Fruit fly (Drosophila melanogaster) whole organism, embryonic: Measurements from ENCODE around the gene Nup358.
A peak's percentile ranks its signal among the peaks of the same experiment; 100 is the strongest.

Experiments
- ATbp ChIP-seq: fragments of 200-800 bp; sonication (Bioruptor generic); optimal IDR thresholded peaks from 2 replicates; lab custom pipeline; 2017; ENCODE audit warnings: missing biosample characterization, mild to moderate bottlenecking, missing genetic modification characterization, missing genetic modification reagents
- Awh ChIP-seq: fragments of 200-800 bp; sonication (Bioruptor generic); IDR thresholded peaks from 2 replicates; pipeline ENCODE4, ENCODE4 v1.3.6; 2022; ENCODE audit warnings: missing biosample characterization, missing genetic modification characterization
- CG1024 ChIP-seq: fragments of 200-800 bp; sonication (Bioruptor generic); IDR thresholded peaks from 2 replicates; pipeline ENCODE4 v1.3.6; 2022; ENCODE audit warnings: missing biosample characterization, missing genetic modification characterization
- CG10321 ChIP-seq: fragments of 200-800 bp; sonication (Bioruptor generic); IDR thresholded peaks from 2 replicates; pipeline ENCODE4 v1.3.6; 2022; ENCODE audit warnings: missing biosample characterization, missing genetic modification characterization
- CG10366 ChIP-seq: fragments of 200-800 bp; sonication (Bioruptor generic); IDR thresholded peaks from 2 replicates; pipeline ENCODE4 v1.3.6; 2022; ENCODE audit warnings: missing biosample characterization, missing genetic modification characterization
- CG10431 ChIP-seq: fragments of 200-800 bp; sonication (Bioruptor generic); optimal IDR thresholded peaks from 3 replicates; lab custom pipeline; 2018; ENCODE audit warnings: missing biosample characterization, mild to moderate bottlenecking, missing genetic modification characterization
- CG11247 ChIP-seq: fragments of 200-800 bp; sonication (Bioruptor generic); IDR thresholded peaks from 2 replicates; pipeline ENCODE4 v1.3.6; 2022; ENCODE audit warnings: missing biosample characterization, missing genetic modification characterization
- CG11560 ChIP-seq: fragments of 200-800 bp; sonication (Bioruptor generic); IDR thresholded peaks from 3 replicates; pipeline ENCODE4 v1.3.6; 2022; ENCODE audit warnings: missing biosample characterization, missing genetic modification characterization
- CG14441 ChIP-seq: fragments of 200-800 bp; sonication (Bioruptor generic); IDR thresholded peaks from 2 replicates; pipeline ENCODE4 v1.3.6; 2022; ENCODE audit warnings: missing biosample characterization, missing genetic modification characterization
- CG14860 ChIP-seq: fragments of 200-800 bp; sonication (Bioruptor generic); IDR thresholded peaks from 3 replicates; pipeline ENCODE4 v1.3.6; 2022; ENCODE audit warnings: missing biosample characterization, missing genetic modification characterization; ENCODE audit not compliant: partially characterized antibody
- CG17612 ChIP-seq: fragments of 200-800 bp; sonication (Bioruptor generic); IDR thresholded peaks from 2 replicates; pipeline ENCODE4 v1.3.6; 2022; ENCODE audit warnings: missing biosample characterization, missing genetic modification characterization
- CG2889 ChIP-seq: fragments of 200-800 bp; sonication (Bioruptor generic); IDR thresholded peaks from 3 replicates; pipeline ENCODE4 v1.3.6; 2022; ENCODE audit warnings: missing biosample characterization, missing genetic modification characterization
- CG32767 ChIP-seq: fragments of 200-800 bp; sonication (Bioruptor generic); IDR thresholded peaks from 2 replicates; pipeline ENCODE4 v1.3.6; 2022; ENCODE audit warnings: missing biosample characterization, missing genetic modification characterization
- CG3995 ChIP-seq: fragments of 200-800 bp; sonication (Bioruptor generic); optimal IDR thresholded peaks from 3 replicates; lab custom pipeline; 2016; ENCODE audit warnings: missing biosample characterization, missing genetic modification characterization
- CG6683 ChIP-seq: fragments of 200-800 bp; sonication (Bioruptor generic); optimal IDR thresholded peaks from 2 replicates; lab custom pipeline; 2017; ENCODE audit warnings: missing biosample characterization, mild to moderate bottlenecking, missing genetic modification characterization, missing genetic modification reagents
- CG6791 ChIP-seq: fragments of 200-800 bp; sonication (Bioruptor generic); IDR thresholded peaks from 3 replicates; pipeline ENCODE4 v1.3.6; 2022; ENCODE audit warnings: missing biosample characterization, missing genetic modification characterization; ENCODE audit not compliant: partially characterized antibody
- CG7839 ChIP-seq: fragments of 200-800 bp; sonication (Bioruptor generic); optimal IDR thresholded peaks from 3 replicates; lab custom pipeline; 2018; ENCODE audit warnings: missing biosample characterization, mild to moderate bottlenecking, missing genetic modification characterization, moderate library complexity
- CG8944 ChIP-seq: fragments of 200-800 bp; sonication (Bioruptor generic); optimal IDR thresholded peaks from 3 replicates; lab custom pipeline; 2016; ENCODE audit warnings: missing biosample characterization, missing genetic modification characterization
- CG9797 ChIP-seq: fragments of 200-800 bp; sonication (Bioruptor generic); optimal IDR thresholded peaks from 3 replicates; lab custom pipeline; 2018; ENCODE audit warnings: missing biosample characterization, mild to moderate bottlenecking, missing genetic modification characterization
- Chrac-16 ChIP-seq: fragments of 200-800 bp; sonication (Bioruptor generic); optimal IDR thresholded peaks from 3 replicates; lab custom pipeline; 2016; ENCODE audit warnings: missing biosample characterization, missing genetic modification characterization
- E2f2 ChIP-seq: fragments of 200-800 bp; sonication (Bioruptor generic); IDR thresholded peaks from 2 replicates; pipeline ENCODE4 v1.3.6; 2022; ENCODE audit warnings: missing biosample characterization, missing genetic modification characterization
- ERR ChIP-seq: fragments of 200-800 bp; sonication (Bioruptor generic); optimal IDR thresholded peaks from 2 replicates; lab custom pipeline; 2016; ENCODE audit warnings: missing biosample characterization, missing genetic modification characterization
- HmgD ChIP-seq: fragments of 200-800 bp; sonication (Bioruptor generic); optimal IDR thresholded peaks from 3 replicates; lab custom pipeline; 2016; ENCODE audit warnings: missing biosample characterization, missing genetic modification characterization
- MESR4 ChIP-seq: fragments of 200-800 bp; sonication (Bioruptor generic); optimal IDR thresholded peaks from 2 replicates; lab custom pipeline; 2018; ENCODE audit warnings: missing biosample characterization, mild to moderate bottlenecking, missing genetic modification characterization, moderate library complexity
- MTF-1 ChIP-seq: fragments of 200-800 bp; sonication (Bioruptor generic); optimal IDR thresholded peaks from 2 replicates; lab custom pipeline; 2018; ENCODE audit warnings: missing biosample characterization, mild to moderate bottlenecking, missing genetic modification characterization, borderline replicate concordance
- Nf-YA ChIP-seq: fragments of 200-800 bp; sonication (Bioruptor generic); IDR thresholded peaks from 2 replicates; pipeline ENCODE4 v1.3.6; 2022; ENCODE audit warnings: missing biosample characterization, missing genetic modification characterization
- NfI ChIP-seq: fragments of 200-800 bp; sonication (Bioruptor generic); optimal IDR thresholded peaks from 3 replicates; lab custom pipeline; 2018; ENCODE audit warnings: missing biosample characterization, mild to moderate bottlenecking, missing genetic modification characterization, moderate library complexity
- Optix ChIP-seq: fragments of 200-800 bp; sonication (Bioruptor generic); IDR thresholded peaks from 3 replicates; pipeline ENCODE4 v1.3.6; 2022; ENCODE audit warnings: missing biosample characterization, missing genetic modification characterization
- Rx ChIP-seq: fragments of 200-800 bp; sonication (Bioruptor generic); IDR thresholded peaks from 2 replicates; pipeline ENCODE4 v1.3.6; 2022; ENCODE audit warnings: missing biosample characterization, missing genetic modification characterization
- Six4 ChIP-seq: fragments of 200-800 bp; sonication (Bioruptor generic); optimal IDR thresholded peaks from 2 replicates; lab custom pipeline; 2016; ENCODE audit warnings: missing biosample characterization, missing genetic modification characterization
- bsh ChIP-seq, 2 experiments: fragments of 200-800 bp; sonication (Bioruptor generic); optimal IDR thresholded peaks; 2 replicates each; lab custom pipeline; 2017 to 2018; ENCODE audit warnings: mild to moderate bottlenecking in 2 of 2, missing biosample characterization in 2 of 2, missing genetic modification characterization in 2 of 2, moderate library complexity in 1 of 2
- ci ChIP-seq: fragments of 200-800 bp; sonication (Bioruptor generic); IDR thresholded peaks from 3 replicates; pipeline ENCODE4 v1.3.6; 2022; ENCODE audit warnings: missing biosample characterization, missing genetic modification characterization
- dmrt11E ChIP-seq: fragments of 200-800 bp; sonication (Bioruptor generic); optimal IDR thresholded peaks from 3 replicates; lab custom pipeline; 2018; ENCODE audit warnings: missing biosample characterization, mild to moderate bottlenecking, missing genetic modification characterization, moderate library complexity
- eyg ChIP-seq: fragments of 200-800 bp; sonication (Bioruptor generic); optimal IDR thresholded peaks from 3 replicates; lab custom pipeline; 2016; ENCODE audit warnings: missing biosample characterization, missing genetic modification characterization
- gem ChIP-seq: fragments of 200-800 bp; sonication (Bioruptor generic); optimal IDR thresholded peaks from 2 replicates; lab custom pipeline; 2019; ENCODE audit warnings: missing biosample characterization, mild to moderate bottlenecking, missing genetic modification characterization, moderate library complexity
- grau ChIP-seq: fragments of 200-800 bp; optimal IDR thresholded peaks from 3 replicates; lab custom pipeline; 2019; ENCODE audit warnings: missing biosample characterization, mild to moderate bottlenecking, missing genetic modification characterization, moderate library complexity
- gsb ChIP-seq: fragments of 200-800 bp; sonication (Bioruptor generic); IDR thresholded peaks from 2 replicates; pipeline ENCODE4 v1.3.6; 2022; ENCODE audit warnings: missing biosample characterization, missing genetic modification characterization
- lola ChIP-seq, 3 experiments: fragments of >200 bp in 2 of 3; fragments of 200-800 bp in 1 of 3; sonication (Bioruptor generic) in 1 of 3; optimal IDR thresholded peaks; 2 replicates each; lab custom pipeline; 2017 to 2019; ENCODE audit warnings: missing biosample characterization in 3 of 3, missing genetic modification characterization in 3 of 3, mild to moderate bottlenecking in 1 of 3, moderate library complexity in 1 of 3
- mld ChIP-seq: fragments of 200-800 bp; sonication (Bioruptor generic); IDR thresholded peaks from 3 replicates; pipeline ENCODE4 v1.3.6; 2022; ENCODE audit warnings: missing biosample characterization, missing genetic modification characterization; ENCODE audit not compliant: partially characterized antibody
- nmo ChIP-seq: fragments of 200-800 bp; sonication (Bioruptor generic); optimal IDR thresholded peaks from 2 replicates; lab custom pipeline; 2018; ENCODE audit warnings: missing biosample characterization, mild to moderate bottlenecking, missing genetic modification characterization, moderate library complexity
- onecut ChIP-seq: fragments of 200-800 bp; sonication (Bioruptor generic); IDR thresholded peaks from 2 replicates; pipeline ENCODE4 v1.3.6; 2022; ENCODE audit warnings: missing biosample characterization, missing genetic modification characterization
- pan ChIP-seq, 4 experiments: fragments of >200 bp in 3 of 4; fragments of 200-800 bp in 1 of 4; sonication (Bioruptor generic) in 1 of 4; optimal IDR thresholded peaks in 3 of 4; IDR thresholded peaks in 1 of 4; 2 replicates each; pipeline versions ENCODE4 v1.3.6 to Lab custom; 2017 to 2022; ENCODE audit warnings: missing biosample characterization in 2 of 4, missing genetic modification characterization in 2 of 4, mixed read lengths in 1 of 4
- pros ChIP-seq: fragments of 200-800 bp; sonication (Bioruptor generic); optimal IDR thresholded peaks from 3 replicates; lab custom pipeline; 2019; ENCODE audit warnings: missing biosample characterization, mild to moderate bottlenecking, missing genetic modification characterization, moderate library complexity
- repo ChIP-seq: fragments of 200-800 bp; sonication (Bioruptor generic); optimal IDR thresholded peaks from 2 replicates; lab custom pipeline; 2016; ENCODE audit warnings: missing biosample characterization, missing genetic modification characterization
- sens ChIP-seq: fragments of 200-800 bp; sonication (Bioruptor generic); peaks from one replicate; lab custom pipeline; 2016; ENCODE audit warnings: missing biosample characterization, missing genetic modification characterization
- so ChIP-seq: fragments of 200-800 bp; sonication (Bioruptor generic); IDR thresholded peaks from 3 replicates; pipeline ENCODE4 v1.3.6; 2022; ENCODE audit warnings: missing biosample characterization, missing genetic modification characterization
- sob ChIP-seq: fragments of 200-800 bp; sonication (Bioruptor generic); IDR thresholded peaks from 2 replicates; pipeline ENCODE4 v1.3.6; 2022; ENCODE audit warnings: missing biosample characterization, missing genetic modification characterization
- stwl ChIP-seq: fragments of 200-800 bp; sonication (Bioruptor generic); optimal IDR thresholded peaks from 3 replicates; lab custom pipeline; 2018; ENCODE audit warnings: missing biosample characterization, mild to moderate bottlenecking, missing genetic modification characterization, moderate library complexity
- ttk ChIP-seq: fragments of 200-800 bp; sonication (Bioruptor generic); IDR thresholded peaks from 2 replicates; pipeline ENCODE4 v2.1.2; 2022; ENCODE audit warnings: missing biosample characterization, missing genetic modification characterization
- vnd ChIP-seq: fragments of 200-800 bp; sonication (Bioruptor generic); IDR thresholded peaks from 3 replicates; pipeline ENCODE4 v1.3.6; 2022; ENCODE audit warnings: missing biosample characterization, missing genetic modification characterization; ENCODE audit not compliant: partially characterized antibody
- zen ChIP-seq: fragments of 200-800 bp; sonication (Bioruptor generic); optimal IDR thresholded peaks from 3 replicates; lab custom pipeline; 2018; ENCODE audit warnings: missing biosample characterization, mild to moderate bottlenecking, missing genetic modification characterization, moderate library complexity

Gene Nup358

dm6 chr3R:25208767-25209075 is 40.4 kb upstream of the Nup358 start (continued):
- TF ChIP-seq so (GFP tag; lab: Robert Waterston, UW): no peak
- TF ChIP-seq CG11247 (GFP tag; lab: Robert Waterston, UW): peak; percentile 25; the same call in 1 of the 2 replicates
- no peak for TF ChIP-seq grau
- TF ChIP-seq CG11560: no peak
- peak; percentile 4 for TF ChIP-seq ATbp (GFP tag; lab: Kevin White, UChicago)
- TF ChIP-seq CG17612 (GFP tag; lab: Robert Waterston, UW): no peak
- 0 out of 2 replicates have a peak, but pooled peaks have one; percentile 26 for TF ChIP-seq CG1024 (GFP tag; lab: Robert Waterston, UW)
- TF ChIP-seq ci (GFP tag; lab: Robert Waterston, UW): peak; percentile 66
- peak; percentile 49 for TF ChIP-seq sens (GFP tag; lab: Kevin White, UChicago)
- no peak for TF ChIP-seq nmo (GFP tag; lab: Kevin White, UChicago)
- TF ChIP-seq CG2889 (GFP tag; lab: Robert Waterston, UW): no peak
- TF ChIP-seq MESR4 (GFP tag; lab: Kevin White, UChicago): no peak
- no peak for TF ChIP-seq Nf-YA
- no peak for TF ChIP-seq ERR
- no peak for TF ChIP-seq zen
- TF ChIP-seq vnd: no peak
- 0 out of 3 replicates have a peak, but pooled peaks have one; percentile 8 for TF ChIP-seq CG6791
- no peak for TF ChIP-seq CG10321
- TF ChIP-seq eyg: no peak
- TF ChIP-seq repo: no peak
- no peak for TF ChIP-seq pan (optimal IDR thresholded peaks at IDR 0.05; lab: Kevin White, UChicago)
- peak in 1 of 2 experiments; percentile 30 for TF ChIP-seq pan (GFP tag; optimal IDR thresholded peaks at IDR 0.05 in 1 of 2, IDR thresholded peaks at IDR 0.05 in 1 of 2)
- no peak for TF ChIP-seq gsb (GFP tag; lab: Robert Waterston, UW)
- no peak for TF ChIP-seq CG7839
- no peak; the same call in 1 of the 2 replicates for TF ChIP-seq CG14441 (GFP tag; lab: Robert Waterston, UW)
- TF ChIP-seq CG8944 (GFP tag; lab: Kevin White, UChicago): no peak
- TF ChIP-seq lola (GFP tag; optimal IDR thresholded peaks at IDR 0.05; lab: Kevin White, UChicago): no peak
- TF ChIP-seq Awh (GFP tag; lab: Robert Waterston, UW): peak; percentile 62
- TF ChIP-seq CG10366 (GFP tag; lab: Robert Waterston, UW): no peak; the same call in 1 of the 2 replicates
- no peak for TF ChIP-seq MTF-1 (GFP tag; lab: Kevin White, UChicago)
- no peak for TF ChIP-seq onecut (GFP tag; lab: Robert Waterston, UW)
- no peak for TF ChIP-seq CG32767 (GFP tag; lab: Robert Waterston, UW)
- TF ChIP-seq HmgD (GFP tag; lab: Kevin White, UChicago): no peak
- TF ChIP-seq mld (GFP tag; lab: Robert Waterston, UW): no peak
- no peak for TF ChIP-seq NfI
- no peak for TF ChIP-seq stwl (tag; lab: Kevin White, UChicago)
- TF ChIP-seq dmrt11E (tag; lab: Kevin White, UChicago): no peak
- TF ChIP-seq CG10431: no peak
- no peak for TF ChIP-seq CG9797
- no peak for TF ChIP-seq Chrac-16 (GFP tag; lab: Kevin White, UChicago)
- no peak for TF ChIP-seq CG3995 (GFP tag; lab: Kevin White, UChicago)
- TF ChIP-seq Six4 (GFP tag; lab: Kevin White, UChicago): no peak
- peak; percentile 29 for TF ChIP-seq pros
- TF ChIP-seq E2f2 (GFP tag; lab: Robert Waterston, UW): no peak
- no peak for TF ChIP-seq ttk (GFP tag; lab: Robert Waterston, UW)
- no peak for TF ChIP-seq bsh (GFP tag; optimal IDR thresholded peaks at IDR 0.05; lab: Kevin White, UChicago)
- TF ChIP-seq CG14860: no peak
- no peak for TF ChIP-seq sob (GFP tag; lab: Robert Waterston, UW)
- no peak for TF ChIP-seq Rx (GFP tag; lab: Robert Waterston, UW)
- no peak for TF ChIP-seq Optix (GFP tag; lab: Robert Waterston, UW)
- TF ChIP-seq CG6683 (GFP tag; lab: Kevin White, UChicago): no peak
- TF ChIP-seq gem: no peak
